Worm (Caenorhabditis elegans): Measurements from ENCODE around the gene srv-32.

- no peak for TF ChIP-seq nhr-12 (tag; optimal IDR thresholded peaks at IDR 0.05)
- no peak for TF ChIP-seq isw-1 (GFP tag; IDR thresholded peaks at IDR 0.05)
These were observed 2.2 kb upstream of the srv-32 start, which contains the start of gene ops-1 for ce11 chrIV:6284277-6284676.
